Fruit fly (Drosophila melanogaster): ENCODE data around the gene CheB38a.

The CheB38a gene

dm6 chr2L:20773453-20774054, 44.8 kb downstream of the CheB38a start (continued):
- TF ChIP-seq CG13775 (GFP tag; optimal IDR thresholded peaks at IDR 0.05) (no peak), Med (GFP tag) (peak; percentile 50), CG3838 (GFP tag; optimal IDR thresholded peaks at IDR 0.05) (no peak), CG12942 (GFP tag; optimal IDR thresholded peaks at IDR 0.05) (no peak), CG9215 (GFP tag; IDR thresholded peaks at IDR 0.05) (no peak), org-1 (GFP tag; optimal IDR thresholded peaks at IDR 0.05) (no peak), CG15479 (GFP tag; optimal IDR thresholded peaks at IDR 0.05) (no peak), CG11456 (GFP tag; IDR thresholded peaks at IDR 0.05) (no peak), CG15514 (GFP tag; optimal IDR thresholded peaks at IDR 0.05) (no peak), CG13424 (tag; optimal IDR thresholded peaks at IDR 0.05) (no peak), Pdp1 (GFP tag; optimal IDR thresholded peaks at IDR 0.05) (no peak), CG5953 (GFP tag; IDR thresholded peaks at IDR 0.05) (no peak), CG7839 (tag; optimal IDR thresholded peaks at IDR 0.05) (peak; percentile 13), Awh (GFP tag; IDR thresholded peaks at IDR 0.05) (no peak), Ssrp (tag; optimal IDR thresholded peaks at IDR 0.05) (no peak), ttk (GFP tag; IDR thresholded peaks at IDR 0.05) (no peak), cad (GFP tag; optimal IDR thresholded peaks at IDR 0.05) (peak; percentile 23), CG14050 (GFP tag; IDR thresholded peaks at IDR 0.05) (no peak), CG13123 (GFP tag; optimal IDR thresholded peaks at IDR 0.05) (no peak), CG7271 (tag; optimal IDR thresholded peaks at IDR 0.05) (no peak), CG10321 (GFP tag; IDR thresholded peaks at IDR 0.05) (no peak), CG7786 (GFP tag; optimal IDR thresholded peaks at IDR 0.05) (no peak), da (GFP tag; optimal IDR thresholded peaks at IDR 0.05) (no peak), Camta (GFP tag; optimal IDR thresholded peaks at IDR 0.05) (no peak), B-H1 (GFP tag; IDR thresholded peaks at IDR 0.05) (no peak), maf-S (GFP tag; optimal IDR thresholded peaks at IDR 0.05) (no peak), Asciz (GFP tag; optimal IDR thresholded peaks at IDR 0.05) (no peak), CG17568 (GFP tag; optimal IDR thresholded peaks at IDR 0.05) (peak; percentile 3), sisA (GFP tag; IDR thresholded peaks at IDR 0.05) (no peak), MTF-1 (GFP tag; optimal IDR thresholded peaks at IDR 0.05; ENCODE audit: borderline replicate concordance) (no peak), Hr78 (GFP tag; optimal IDR thresholded peaks at IDR 0.05) (no peak), Bteb2 (GFP tag; optimal IDR thresholded peaks at IDR 0.05) (no peak), pb (GFP tag; optimal IDR thresholded peaks at IDR 0.05) (no peak), CG2875 (GFP tag; optimal IDR thresholded peaks at IDR 0.05) (no peak), sqz (GFP tag; optimal IDR thresholded peaks at IDR 0.05) (peak; percentile 40), ind (GFP tag; optimal IDR thresholded peaks at IDR 0.05) (no peak), CG6689 (GFP tag; IDR thresholded peaks at IDR 0.05) (no peak), unpg (GFP tag; optimal IDR thresholded peaks at IDR 0.05) (peak; percentile 38), cwo (GFP tag; optimal IDR thresholded peaks at IDR 0.05) (peak; percentile 23), NC2α (GFP tag; optimal IDR thresholded peaks at IDR 0.05) (no peak), stwl (tag; optimal IDR thresholded peaks at IDR 0.05) (no peak), CG31224 (GFP tag; IDR thresholded peaks at IDR 0.05) (no peak), bigmax (GFP tag; optimal IDR thresholded peaks at IDR 0.05) (no peak), CG43689 (GFP tag; IDR thresholded peaks at IDR 0.05) (no peak), Dek (tag; optimal IDR thresholded peaks at IDR 0.05) (no peak), CG1647 (GFP tag; optimal IDR thresholded peaks at IDR 0.05) (no peak), Atf3 (GFP tag; optimal IDR thresholded peaks at IDR 0.05) (no peak), CG4730 (GFP tag; IDR thresholded peaks at IDR 0.05) (no peak), CHES-1-like (GFP tag; optimal IDR thresholded peaks at IDR 0.05) (no peak), fd64A (GFP tag; optimal IDR thresholded peaks at IDR 0.05) (no peak), ERR (GFP tag; optimal IDR thresholded peaks at IDR 0.05) (no peak)

Measured in whole organism, embryonic.